Worm (Caenorhabditis elegans): ENCODE data around the gene nhr-261.

DNA sequence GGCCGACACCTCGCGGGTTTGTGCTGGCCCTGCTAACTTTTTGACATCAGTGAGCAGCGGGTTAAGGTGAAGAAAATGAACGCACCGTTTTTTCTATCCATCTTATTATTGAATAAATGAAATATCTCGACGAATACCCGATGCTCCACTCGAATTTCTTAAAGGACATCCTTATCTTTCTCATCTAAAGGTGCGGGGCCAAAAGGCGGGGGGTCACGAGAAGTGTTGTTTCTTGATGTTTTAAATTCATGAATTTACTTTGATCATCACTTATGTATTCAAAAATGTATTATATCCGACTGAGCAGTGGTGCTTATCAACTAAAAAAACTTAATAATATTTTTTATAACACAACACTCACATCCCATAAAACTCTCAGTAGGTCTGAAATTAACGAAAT is at the start of gene nhr-261:
- TF ChIP-seq daf-12 (tag; optimal IDR thresholded peaks at IDR 0.05): no peak
- no peak for TF ChIP-seq saeg-2 (GFP tag; IDR thresholded peaks at IDR 0.05)
- TF ChIP-seq lsy-2 (tag; optimal IDR thresholded peaks at IDR 0.05): no peak
- TF ChIP-seq zag-1 (tag; optimal IDR thresholded peaks at IDR 0.05): no peak
- TF ChIP-seq pha-4 (GFP tag; IDR thresholded peaks at IDR 0.05): no peak
- TF ChIP-seq pha-4 (tag; optimal IDR thresholded peaks at IDR 0.05): no peak
- no peak for TF ChIP-seq nhr-237 (tag; optimal IDR thresholded peaks at IDR 0.05)
- no peak for TF ChIP-seq fos-1 (tag; optimal IDR thresholded peaks at IDR 0.05)
- TF ChIP-seq fkh-10 (GFP tag; optimal IDR thresholded peaks at IDR 0.05): no peak
- no peak for TF ChIP-seq nhr-6 (tag; optimal IDR thresholded peaks at IDR 0.05)
- no peak for TF ChIP-seq F49E8.2 (tag; optimal IDR thresholded peaks at IDR 0.05; ENCODE audit: borderline replicate concordance)
- no peak for TF ChIP-seq hif-1 (tag; optimal IDR thresholded peaks at IDR 0.05)
